Fruit fly (Drosophila melanogaster) whole organism, pupa: ENCODE measurements around the gene Noc1.

Source experiments
- CG12605 ChIP-seq: fragments of 200-800 bp; sonication (Bioruptor generic); IDR thresholded peaks from 2 replicates; pipeline ENCODE4 v1.3.6; 2022; ENCODE audit warnings: missing biosample characterization, missing genetic modification characterization
- CG13204 ChIP-seq: fragments of 200-800 bp; sonication (Bioruptor generic); optimal IDR thresholded peaks from 2 replicates; lab custom pipeline; 2018; ENCODE audit warnings: missing biosample characterization, mild to moderate bottlenecking, missing genetic modification characterization, moderate library complexity
- CG34367 ChIP-seq: fragments of 200-800 bp; sonication (Bioruptor generic); optimal IDR thresholded peaks from 2 replicates; lab custom pipeline; 2018; ENCODE audit warnings: missing biosample characterization, mild to moderate bottlenecking, missing genetic modification characterization
- CG4496 ChIP-seq: fragments of 200-800 bp; sonication (Bioruptor generic); IDR thresholded peaks from 3 replicates; pipeline ENCODE4 v1.3.6; 2022; ENCODE audit warnings: missing biosample characterization, missing genetic modification characterization
- CG8301 ChIP-seq: fragments of 200-800 bp; sonication (Bioruptor generic); optimal IDR thresholded peaks from 2 replicates; lab custom pipeline; 2018; ENCODE audit warnings: missing biosample characterization, mild to moderate bottlenecking, missing genetic modification characterization
- CG9948 ChIP-seq: fragments of 200-800 bp; sonication (Bioruptor generic); optimal IDR thresholded peaks from 2 replicates; lab custom pipeline; 2018; ENCODE audit warnings: missing biosample characterization, mild to moderate bottlenecking, missing genetic modification characterization, moderate library complexity
- EcR ChIP-seq: fragments of 200-800 bp; sonication (Bioruptor generic); optimal IDR thresholded peaks from 3 replicates; lab custom pipeline; 2019; ENCODE audit warnings: missing biosample characterization, missing genetic modification characterization, mild to moderate bottlenecking, moderate library complexity, missing genetic modification reagents
- Ets98B ChIP-seq: fragments of 200-800 bp; sonication (Bioruptor generic); IDR thresholded peaks from 2 replicates; pipeline ENCODE4 v1.3.6; 2022; ENCODE audit warnings: missing biosample characterization, missing genetic modification characterization
- Snoo ChIP-seq: fragments of 200-800 bp; sonication (Bioruptor generic); optimal IDR thresholded peaks from 3 replicates; lab custom pipeline; 2017; ENCODE audit warnings: missing biosample characterization, mild to moderate bottlenecking, missing genetic modification characterization, inconsistent platforms
- rn ChIP-seq: fragments of 200-800 bp; sonication (Bioruptor generic); IDR thresholded peaks from 2 replicates; pipeline ENCODE4 v1.3.6; 2022; ENCODE audit warnings: missing biosample characterization, missing genetic modification characterization

dm6 chr3L:11053843-11054242, 20.7 kb upstream of the Noc1 start, which contains the start of gene CG7888:
- no peak for TF ChIP-seq CG8301 (tag; lab: Kevin White, UChicago)
- no peak for TF ChIP-seq CG9948 (tag; lab: Kevin White, UChicago)
- no peak for TF ChIP-seq EcR (GFP tag; lab: Kevin White, UChicago)
- no peak for TF ChIP-seq Ets98B (GFP tag; lab: Robert Waterston, UW)
- TF ChIP-seq CG13204 (GFP tag; lab: Kevin White, UChicago), result no peak
- no peak for TF ChIP-seq Snoo
- no peak for TF ChIP-seq CG34367
- TF ChIP-seq rn, result no peak
- no peak for TF ChIP-seq CG12605 (GFP tag; lab: Robert Waterston, UW)
- no peak for TF ChIP-seq CG4496
